Worm (Caenorhabditis elegans) whole organism, young adult: ENCODE measurements around the gene C46F11.6.

Experiments
- B0019.2 ChIP-seq: fragments of 200-800 bp; sonication (Bioruptor generic); conservative IDR thresholded peaks from 2 replicates; pipeline ENCODE4 v1.3.6; 2022; ENCODE audit warnings: missing genetic modification reagents, missing genetic modification characterization, missing compliant biosample characterization
- F39B2.1 ChIP-seq: fragments of 200-800 bp; sonication (Bioruptor generic); IDR thresholded peaks from 2 replicates; pipeline ENCODE4 v1.3.6; 2022; ENCODE audit warnings: missing genetic modification reagents, missing genetic modification characterization, missing compliant biosample characterization
- atf-7 ChIP-seq: sonication (generic microtip); optimal IDR thresholded peaks from 2 replicates; lab custom pipeline; 2017; ENCODE audit warnings: mild to moderate bottlenecking, missing genetic modification characterization, missing compliant biosample characterization
- hmg-1.2 ChIP-seq: fragments of 200-800 bp; sonication (Bioruptor generic); IDR thresholded peaks from 2 replicates; pipeline ENCODE4 v1.3.6; 2022; ENCODE audit warnings: missing genetic modification reagents, missing genetic modification characterization, missing compliant biosample characterization
- lag-1 ChIP-seq: fragments of 200-800 bp; sonication (Bioruptor generic); IDR thresholded peaks from 2 replicates; pipeline ENCODE4 v1.3.6; 2022; ENCODE audit warnings: missing genetic modification reagents, missing genetic modification characterization, missing compliant biosample characterization
- let-607 ChIP-seq, 2 experiments: fragments of 200-800 bp in 1 of 2; sonication (Bioruptor generic) in 1 of 2; sonication (generic microtip) in 1 of 2; optimal IDR thresholded peaks; 2 replicates each; lab custom pipeline; 2016 to 2018; ENCODE audit warnings: mild to moderate bottlenecking in 2 of 2, missing compliant biosample characterization in 2 of 2, missing genetic modification characterization in 2 of 2, moderate library complexity in 2 of 2, missing genotype in 1 of 2
- lin-35 ChIP-seq, 3 experiments: fragments of 150-350 bp in 2 of 3; sonication (generic microtip) in 1 of 3; optimal IDR thresholded peaks; 2 replicates each; lab custom pipeline; 2014 to 2018; ENCODE audit warnings: missing biosample characterization in 3 of 3, missing genetic modification characterization in 3 of 3, missing genetic modification reagents in 3 of 3
- snpc-1.3 ChIP-seq: sonication (generic microtip); optimal IDR thresholded peaks from 2 replicates; lab custom pipeline; 2017; ENCODE audit warnings: missing genetic modification characterization, mild to moderate bottlenecking, missing compliant biosample characterization, antibody characterized with exemption, moderate library complexity, missing genotype, missing genetic modification reagents; ENCODE audit not compliant: insufficient read depth
- sptf-2 ChIP-seq: fragments of 200-800 bp; sonication (Bioruptor generic); optimal IDR thresholded peaks from 2 replicates; lab custom pipeline; 2018; ENCODE audit warnings: mild to moderate bottlenecking, missing genetic modification characterization, missing compliant biosample characterization
- unc-130 ChIP-seq: sonication (generic microtip); optimal IDR thresholded peaks from 2 replicates; lab custom pipeline; 2016; ENCODE audit warnings: missing genetic modification reagents, missing genetic modification characterization, missing compliant biosample characterization
- ztf-25 ChIP-seq: fragments of 200-800 bp; sonication (Bioruptor generic); IDR thresholded peaks from 2 replicates; pipeline ENCODE4 v1.3.6; 2022; ENCODE audit warnings: missing genetic modification reagents, missing genetic modification characterization, missing compliant biosample characterization

- TF ChIP-seq let-607 (tag; optimal IDR thresholded peaks at IDR 0.05; lab: Kevin White, UChicago): no peak
- TF ChIP-seq atf-7 (tag; lab: Kevin White, UChicago): no peak
- TF ChIP-seq hmg-1.2 (GFP tag; lab: Robert Waterston, UW): no peak
- TF ChIP-seq B0019.2 (GFP tag; lab: Robert Waterston, UW): no peak
- TF ChIP-seq F39B2.1: no peak
- TF ChIP-seq unc-130 (GFP tag; lab: Kevin White, UChicago): no peak
- no peak for TF ChIP-seq snpc-1.3 (tag; lab: Kevin White, UChicago)
- no peak for TF ChIP-seq lag-1 (GFP tag; lab: Robert Waterston, UW)
- TF ChIP-seq sptf-2 (GFP tag; lab: Kevin White, UChicago): no peak
- no peak for TF ChIP-seq lin-35 (GFP tag; optimal IDR thresholded peaks at IDR 0.05; lab: Kevin White, UChicago)
- TF ChIP-seq ztf-25: no peak
These were observed 42.9 kb upstream of the C46F11.6 start, which contains the start of gene nrde-1 for ce11 chrIII:3713163-3713562.
